Fruit fly (Drosophila melanogaster) whole organism, pupa: Measurements from ENCODE around the gene Alg2.

ENCODE experiments used
- CG10348 ChIP-seq: fragments of 200-800 bp; sonication (Bioruptor generic); IDR thresholded peaks from 2 replicates; pipeline ENCODE4 v1.3.6; 2022; ENCODE audit warnings: missing biosample characterization, missing genetic modification characterization
- CG12605 ChIP-seq: fragments of 200-800 bp; sonication (Bioruptor generic); IDR thresholded peaks from 2 replicates; pipeline ENCODE4 v1.3.6; 2022; ENCODE audit warnings: missing biosample characterization, missing genetic modification characterization
- CG13204 ChIP-seq: fragments of 200-800 bp; sonication (Bioruptor generic); optimal IDR thresholded peaks from 2 replicates; lab custom pipeline; 2018; ENCODE audit warnings: missing biosample characterization, mild to moderate bottlenecking, missing genetic modification characterization, moderate library complexity
- CG17806 ChIP-seq: fragments of 200-800 bp; sonication (Bioruptor generic); optimal IDR thresholded peaks from 2 replicates; lab custom pipeline; 2018; ENCODE audit warnings: missing biosample characterization, mild to moderate bottlenecking, missing genetic modification characterization, moderate library complexity
- CG34367 ChIP-seq: fragments of 200-800 bp; sonication (Bioruptor generic); optimal IDR thresholded peaks from 2 replicates; lab custom pipeline; 2018; ENCODE audit warnings: missing biosample characterization, mild to moderate bottlenecking, missing genetic modification characterization
- CG4496 ChIP-seq: fragments of 200-800 bp; sonication (Bioruptor generic); IDR thresholded peaks from 3 replicates; pipeline ENCODE4 v1.3.6; 2022; ENCODE audit warnings: missing biosample characterization, missing genetic modification characterization
- CG9948 ChIP-seq: fragments of 200-800 bp; sonication (Bioruptor generic); optimal IDR thresholded peaks from 2 replicates; lab custom pipeline; 2018; ENCODE audit warnings: missing biosample characterization, mild to moderate bottlenecking, missing genetic modification characterization, moderate library complexity
- D1 ChIP-seq: fragments of 200-800 bp; sonication (Bioruptor generic); optimal IDR thresholded peaks from 2 replicates; lab custom pipeline; 2018; ENCODE audit warnings: missing biosample characterization, mild to moderate bottlenecking, missing genetic modification characterization, moderate library complexity
- EcR ChIP-seq: fragments of 200-800 bp; sonication (Bioruptor generic); optimal IDR thresholded peaks from 3 replicates; lab custom pipeline; 2019; ENCODE audit warnings: missing biosample characterization, missing genetic modification characterization, mild to moderate bottlenecking, moderate library complexity, missing genetic modification reagents
- Ets98B ChIP-seq: fragments of 200-800 bp; sonication (Bioruptor generic); IDR thresholded peaks from 2 replicates; pipeline ENCODE4 v1.3.6; 2022; ENCODE audit warnings: missing biosample characterization, missing genetic modification characterization
- Snoo ChIP-seq: fragments of 200-800 bp; sonication (Bioruptor generic); optimal IDR thresholded peaks from 3 replicates; lab custom pipeline; 2017; ENCODE audit warnings: missing biosample characterization, mild to moderate bottlenecking, missing genetic modification characterization, inconsistent platforms
- fd96Ca ChIP-seq: fragments of 200-800 bp; sonication (Bioruptor generic); IDR thresholded peaks from 3 replicates; pipeline ENCODE4 v1.3.6; 2022; ENCODE audit warnings: missing biosample characterization, missing genetic modification characterization
- rn ChIP-seq: fragments of 200-800 bp; sonication (Bioruptor generic); IDR thresholded peaks from 2 replicates; pipeline ENCODE4 v1.3.6; 2022; ENCODE audit warnings: missing biosample characterization, missing genetic modification characterization

DNA sequence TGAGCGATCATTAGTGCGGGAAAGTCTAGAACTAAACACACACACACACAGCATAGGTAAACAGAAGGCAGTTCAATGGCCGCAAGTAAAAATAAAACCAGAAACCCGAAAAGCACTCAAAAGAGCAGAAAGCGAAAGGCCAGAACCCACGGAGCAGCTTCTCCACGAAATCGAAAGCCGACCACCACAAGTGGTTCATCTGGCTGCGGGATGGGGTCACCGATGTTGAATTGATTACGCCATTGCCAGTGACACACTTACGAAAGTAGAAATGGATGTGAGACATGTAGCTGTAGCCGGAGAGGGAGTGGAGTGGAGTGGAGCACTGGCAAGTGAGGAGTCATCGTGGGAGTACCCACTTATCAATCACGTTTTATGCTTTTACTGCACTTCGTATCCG is 2.2 kb upstream of the Alg2 start:
- no peak for TF ChIP-seq CG4496
- TF ChIP-seq Ets98B (GFP tag; lab: Robert Waterston, UW), result no peak
- TF ChIP-seq Snoo (tag; lab: Kevin White, UChicago), result no peak
- TF ChIP-seq CG13204, result no peak
- TF ChIP-seq CG9948 (tag; lab: Kevin White, UChicago), result no peak
- TF ChIP-seq CG10348 (GFP tag; lab: Robert Waterston, UW), result no peak
- TF ChIP-seq EcR (GFP tag; lab: Kevin White, UChicago), result no peak
- no peak for TF ChIP-seq rn (GFP tag; lab: Robert Waterston, UW)
- no peak for TF ChIP-seq CG34367 (tag; lab: Kevin White, UChicago)
- no peak for TF ChIP-seq CG17806 (tag; lab: Kevin White, UChicago)
- TF ChIP-seq D1 (tag; lab: Kevin White, UChicago), result no peak
- no peak for TF ChIP-seq CG12605 (GFP tag; lab: Robert Waterston, UW)
- no peak for TF ChIP-seq fd96Ca
